Fruit fly (Drosophila melanogaster): Measurements from ENCODE around the gene CG8813.

The CG8813 gene

dm6 chr2L:2898247-2898646 is 28.8 kb downstream of the CG8813 start:
- TF ChIP-seq CG8478 (optimal IDR thresholded peaks at IDR 0.05) (no peak), CTCF (optimal IDR thresholded peaks at IDR 0.05) (no peak)

- TF ChIP-seq CTCF (optimal IDR thresholded peaks at IDR 0.05) (no peak), CG8478 (optimal IDR thresholded peaks at IDR 0.05) (no peak)
These were observed 31.1 kb downstream of the CG8813 start for dm6 chr2L:2900392-2901028.

- TF ChIP-seq CTCF (optimal IDR thresholded peaks at IDR 0.05), result no peak
- TF ChIP-seq CG8478 (optimal IDR thresholded peaks at IDR 0.05), result no peak
These were observed 32.0 kb downstream of the CG8813 start for dm6 chr2L:2901445-2901844.

dm6 chr2L:2903649-2904048 is 34.2 kb downstream of the CG8813 start:
- TF ChIP-seq CG8478 (optimal IDR thresholded peaks at IDR 0.05) (no peak), CTCF (optimal IDR thresholded peaks at IDR 0.05) (no peak)

- TF ChIP-seq CG8478 (optimal IDR thresholded peaks at IDR 0.05) (no peak), CTCF (optimal IDR thresholded peaks at IDR 0.05) (no peak)
These were observed 35.0 kb downstream of the CG8813 start for dm6 chr2L:2904316-2905050.

- no peak for TF ChIP-seq CG8478 (optimal IDR thresholded peaks at IDR 0.05)
- TF ChIP-seq CTCF (optimal IDR thresholded peaks at IDR 0.05), result no peak
These were observed 35.6 kb downstream of the CG8813 start for dm6 chr2L:2905051-2905446.

dm6 chr2L:2906122-2906521 is 36.7 kb downstream of the CG8813 start:
- TF ChIP-seq CG8478 (optimal IDR thresholded peaks at IDR 0.05) (no peak), CTCF (optimal IDR thresholded peaks at IDR 0.05) (no peak)

dm6 chr2L:2907776-2908175 is 38.3 kb downstream of the CG8813 start:
- no peak for TF ChIP-seq CG8478 (optimal IDR thresholded peaks at IDR 0.05)
- no peak for TF ChIP-seq CTCF (optimal IDR thresholded peaks at IDR 0.05)

- TF ChIP-seq CTCF (optimal IDR thresholded peaks at IDR 0.05) (no peak), CG8478 (optimal IDR thresholded peaks at IDR 0.05) (no peak)
These were observed 39.1 kb downstream of the CG8813 start for dm6 chr2L:2908440-2909154.

dm6 chr2L:2909495-2909894 is 40.0 kb downstream of the CG8813 start:
- TF ChIP-seq CG8478 (optimal IDR thresholded peaks at IDR 0.05) (no peak), CTCF (optimal IDR thresholded peaks at IDR 0.05) (no peak)

dm6 chr2L:2910957-2911356 is 41.5 kb downstream of the CG8813 start:
- TF ChIP-seq CG8478 (optimal IDR thresholded peaks at IDR 0.05), result no peak
- TF ChIP-seq CTCF (optimal IDR thresholded peaks at IDR 0.05), result no peak
